Fruit fly (Drosophila melanogaster) whole organism, embryonic: ENCODE results near the gene GstT4.
A peak's percentile ranks its signal among the peaks of the same experiment; 100 is the strongest.

ENCODE experiments used
- Antp ChIP-seq: fragments of 200-800 bp; sonication (Bioruptor generic); optimal IDR thresholded peaks from 3 replicates; lab custom pipeline; 2016; ENCODE audit warnings: missing biosample characterization, missing genetic modification characterization
- Atf-2 ChIP-seq: fragments of 200-800 bp; sonication (Bioruptor generic); optimal IDR thresholded peaks from 2 replicates; lab custom pipeline; 2016; ENCODE audit warnings: missing biosample characterization, missing genetic modification characterization
- Awh ChIP-seq: fragments of 200-800 bp; sonication (Bioruptor generic); IDR thresholded peaks from 2 replicates; pipeline ENCODE4, ENCODE4 v1.3.6; 2022; ENCODE audit warnings: missing biosample characterization, missing genetic modification characterization
- CG10209 ChIP-seq: fragments of 200-800 bp; sonication (Bioruptor generic); optimal IDR thresholded peaks from 3 replicates; lab custom pipeline; 2017; ENCODE audit warnings: missing biosample characterization, mild to moderate bottlenecking, missing genetic modification characterization, missing genetic modification reagents
- CG1024 ChIP-seq: fragments of 200-800 bp; sonication (Bioruptor generic); IDR thresholded peaks from 2 replicates; pipeline ENCODE4 v1.3.6; 2022; ENCODE audit warnings: missing biosample characterization, missing genetic modification characterization
- CG10366 ChIP-seq: fragments of 200-800 bp; sonication (Bioruptor generic); IDR thresholded peaks from 2 replicates; pipeline ENCODE4 v1.3.6; 2022; ENCODE audit warnings: missing biosample characterization, missing genetic modification characterization
- CG11695 ChIP-seq: fragments of 200-800 bp; sonication (Bioruptor generic); IDR thresholded peaks from 3 replicates; pipeline ENCODE4 v1.3.6; 2022; ENCODE audit warnings: missing biosample characterization, missing genetic modification characterization
- CG11696 ChIP-seq: fragments of 200-800 bp; sonication (Bioruptor generic); IDR thresholded peaks from 2 replicates; pipeline ENCODE4 v1.3.6; 2022; ENCODE audit warnings: missing biosample characterization, missing genetic modification characterization
- CG12299 ChIP-seq: fragments of 200-800 bp; sonication (Bioruptor generic); optimal IDR thresholded peaks from 2 replicates; lab custom pipeline; 2018; ENCODE audit warnings: missing biosample characterization, mild to moderate bottlenecking, missing genetic modification characterization
- CG14860 ChIP-seq: fragments of 200-800 bp; sonication (Bioruptor generic); IDR thresholded peaks from 3 replicates; pipeline ENCODE4 v1.3.6; 2022; ENCODE audit warnings: missing biosample characterization, missing genetic modification characterization; ENCODE audit not compliant: partially characterized antibody
- CG15011 ChIP-seq: fragments of 200-800 bp; sonication (Bioruptor generic); optimal IDR thresholded peaks from 3 replicates; lab custom pipeline; 2018; ENCODE audit warnings: missing biosample characterization, mild to moderate bottlenecking, missing genetic modification characterization
- CG16815 ChIP-seq: fragments of 200-800 bp; sonication (Bioruptor generic); optimal IDR thresholded peaks from 3 replicates; lab custom pipeline; 2017; ENCODE audit warnings: missing biosample characterization, mild to moderate bottlenecking, missing genetic modification characterization
- CG17385 ChIP-seq: fragments of 200-800 bp; sonication (Bioruptor generic); optimal IDR thresholded peaks from 3 replicates; lab custom pipeline; 2018; ENCODE audit warnings: missing biosample characterization, mild to moderate bottlenecking, missing genetic modification characterization
- CG3726 ChIP-seq: fragments of 200-800 bp; sonication (Bioruptor generic); IDR thresholded peaks from 3 replicates; pipeline ENCODE4, ENCODE4 v1.3.6; 2022; ENCODE audit warnings: missing biosample characterization, missing genetic modification characterization
- CG6272 ChIP-seq: fragments of 200-800 bp; sonication (Bioruptor generic); IDR thresholded peaks from 2 replicates; pipeline ENCODE4 v1.3.6; 2022; ENCODE audit warnings: missing biosample characterization, missing genetic modification characterization
- CG6813 ChIP-seq: fragments of 200-800 bp; sonication (Bioruptor generic); optimal IDR thresholded peaks from 2 replicates; lab custom pipeline; 2017; ENCODE audit warnings: missing biosample characterization, missing genetic modification characterization, mild to moderate bottlenecking, moderate library complexity, missing genetic modification reagents
- CG7786 ChIP-seq: fragments of 200-800 bp; sonication (Bioruptor generic); optimal IDR thresholded peaks from 2 replicates; lab custom pipeline; 2016; ENCODE audit warnings: missing biosample characterization, missing genetic modification characterization
- CG7839 ChIP-seq: fragments of 200-800 bp; sonication (Bioruptor generic); optimal IDR thresholded peaks from 3 replicates; lab custom pipeline; 2018; ENCODE audit warnings: missing biosample characterization, mild to moderate bottlenecking, missing genetic modification characterization, moderate library complexity
- CG7987 ChIP-seq: fragments of 200-800 bp; sonication (Bioruptor generic); optimal IDR thresholded peaks from 2 replicates; lab custom pipeline; 2018; ENCODE audit warnings: missing biosample characterization, mild to moderate bottlenecking, missing genetic modification characterization, moderate library complexity
- CG8388 ChIP-seq: fragments of 200-800 bp; sonication (Bioruptor generic); optimal IDR thresholded peaks from 2 replicates; lab custom pipeline; 2019; ENCODE audit warnings: missing biosample characterization, mild to moderate bottlenecking, missing genetic modification characterization, moderate library complexity
- CG8924 ChIP-seq: fragments of 200-800 bp; optimal IDR thresholded peaks from 3 replicates; lab custom pipeline; 2019; ENCODE audit warnings: missing biosample characterization, mild to moderate bottlenecking, missing genetic modification characterization, moderate library complexity
- Camta ChIP-seq: fragments of 200-800 bp; sonication (Bioruptor generic); optimal IDR thresholded peaks from 2 replicates; lab custom pipeline; 2016; ENCODE audit warnings: missing biosample characterization, missing genetic modification characterization
- CoRest ChIP-seq: fragments of 200-800 bp; sonication (Bioruptor generic); optimal IDR thresholded peaks from 3 replicates; lab custom pipeline; 2018; ENCODE audit warnings: missing biosample characterization, mild to moderate bottlenecking, missing genetic modification characterization, moderate library complexity
- Dad ChIP-seq: fragments of 200-800 bp; sonication (Bioruptor generic); optimal IDR thresholded peaks from 3 replicates; lab custom pipeline; 2016; ENCODE audit warnings: missing biosample characterization, missing genetic modification characterization
- Drgx ChIP-seq: fragments of 200-800 bp; sonication (Bioruptor generic); IDR thresholded peaks from 2 replicates; pipeline ENCODE4 v1.3.6; 2022; ENCODE audit warnings: missing biosample characterization, missing genetic modification characterization
- ERR ChIP-seq: fragments of 200-800 bp; sonication (Bioruptor generic); optimal IDR thresholded peaks from 2 replicates; lab custom pipeline; 2016; ENCODE audit warnings: missing biosample characterization, missing genetic modification characterization
- Fer1 ChIP-seq: fragments of 200-800 bp; sonication (Bioruptor generic); optimal IDR thresholded peaks from 2 replicates; lab custom pipeline; 2017; ENCODE audit warnings: missing biosample characterization, mild to moderate bottlenecking, missing genetic modification characterization
- H15 ChIP-seq: fragments of 200-800 bp; sonication (Bioruptor generic); IDR thresholded peaks from 3 replicates; pipeline ENCODE4 v1.3.6; 2022; ENCODE audit warnings: missing biosample characterization, missing genetic modification characterization
- HHEX ChIP-seq: fragments of 200-800 bp; sonication (Bioruptor generic); optimal IDR thresholded peaks from 3 replicates; lab custom pipeline; 2017; ENCODE audit warnings: missing biosample characterization, mild to moderate bottlenecking, missing genetic modification characterization, missing genetic modification reagents
- MESR4 ChIP-seq: fragments of 200-800 bp; sonication (Bioruptor generic); optimal IDR thresholded peaks from 2 replicates; lab custom pipeline; 2018; ENCODE audit warnings: missing biosample characterization, mild to moderate bottlenecking, missing genetic modification characterization, moderate library complexity
- PHDP ChIP-seq: fragments of 200-800 bp; sonication (Bioruptor generic); optimal IDR thresholded peaks from 3 replicates; lab custom pipeline; 2018; ENCODE audit warnings: missing biosample characterization, mild to moderate bottlenecking, missing genetic modification characterization, moderate library complexity
- Ptx1 ChIP-seq: fragments of 200-800 bp; sonication (Bioruptor generic); IDR thresholded peaks from 2 replicates; pipeline ENCODE4 v1.3.6; 2022; ENCODE audit warnings: missing biosample characterization, missing genetic modification characterization
- Ravus ChIP-seq: fragments of 200-800 bp; sonication (Bioruptor generic); IDR thresholded peaks from 2 replicates; pipeline ENCODE4 v1.3.6; 2022; ENCODE audit warnings: missing biosample characterization, missing genetic modification characterization
- corto ChIP-seq: fragments of 200-800 bp; sonication (Bioruptor generic); optimal IDR thresholded peaks from 2 replicates; lab custom pipeline; 2016; ENCODE audit warnings: missing biosample characterization, mild to moderate bottlenecking, missing genetic modification characterization, moderate library complexity
- danr ChIP-seq: fragments of 200-800 bp; sonication (Bioruptor generic); IDR thresholded peaks from 2 replicates; pipeline ENCODE4 v1.3.6; 2022; ENCODE audit warnings: missing biosample characterization, missing genetic modification characterization
- dpn ChIP-seq, 2 experiments: fragments of 200-800 bp; sonication (Bioruptor generic); optimal IDR thresholded peaks; 3 replicates each; lab custom pipeline; 2016; ENCODE audit warnings: missing biosample characterization in 2 of 2, missing genetic modification characterization in 2 of 2
- eyg ChIP-seq: fragments of 200-800 bp; sonication (Bioruptor generic); optimal IDR thresholded peaks from 3 replicates; lab custom pipeline; 2016; ENCODE audit warnings: missing biosample characterization, missing genetic modification characterization
- gcm ChIP-seq: fragments of 200-800 bp; sonication (Bioruptor generic); optimal IDR thresholded peaks from 2 replicates; lab custom pipeline; 2019; ENCODE audit warnings: missing biosample characterization, mild to moderate bottlenecking, missing genetic modification characterization, moderate library complexity
- gfzf ChIP-seq: fragments of 200-800 bp; sonication (Bioruptor generic); optimal IDR thresholded peaks from 2 replicates; lab custom pipeline; 2016; ENCODE audit warnings: missing biosample characterization, mild to moderate bottlenecking, missing genetic modification characterization, moderate library complexity
- her ChIP-seq: fragments of 200-800 bp; sonication (Bioruptor generic); optimal IDR thresholded peaks from 2 replicates; lab custom pipeline; 2016; ENCODE audit warnings: missing biosample characterization, missing genetic modification characterization
- ind ChIP-seq: fragments of 200-800 bp; sonication (Bioruptor generic); optimal IDR thresholded peaks from 3 replicates; lab custom pipeline; 2016; ENCODE audit warnings: missing biosample characterization, missing genetic modification characterization
- nau ChIP-seq: fragments of 200-800 bp; sonication (Bioruptor generic); optimal IDR thresholded peaks from 3 replicates; lab custom pipeline; 2017; ENCODE audit warnings: missing biosample characterization, mild to moderate bottlenecking, missing genetic modification characterization, missing genetic modification reagents
- pita ChIP-seq: fragments of 200-800 bp; sonication (Bioruptor generic); optimal IDR thresholded peaks from 2 replicates; lab custom pipeline; 2017; ENCODE audit warnings: missing biosample characterization, mild to moderate bottlenecking, missing genetic modification characterization
- sens-2 ChIP-seq: fragments of 200-800 bp; sonication (Bioruptor generic); IDR thresholded peaks from 2 replicates; pipeline ENCODE4 v1.3.6; 2022; ENCODE audit warnings: missing biosample characterization, missing genetic modification characterization
- sob ChIP-seq: fragments of 200-800 bp; sonication (Bioruptor generic); IDR thresholded peaks from 2 replicates; pipeline ENCODE4 v1.3.6; 2022; ENCODE audit warnings: missing biosample characterization, missing genetic modification characterization
- stc ChIP-seq: fragments of 200-800 bp; sonication (Bioruptor generic); IDR thresholded peaks from 2 replicates; pipeline ENCODE4 v1.3.6; 2022; ENCODE audit warnings: missing biosample characterization, missing genetic modification characterization
- sug ChIP-seq: fragments of 200-800 bp; optimal IDR thresholded peaks from 2 replicates; lab custom pipeline; 2019; ENCODE audit warnings: missing biosample characterization, mild to moderate bottlenecking, missing genetic modification characterization, moderate library complexity
- wdn ChIP-seq: fragments of 200-800 bp; sonication (Bioruptor generic); IDR thresholded peaks from 2 replicates; pipeline ENCODE4 v1.3.6; 2022; ENCODE audit warnings: missing biosample characterization, missing genetic modification characterization
- wek ChIP-seq: fragments of 200-800 bp; sonication (Bioruptor generic); optimal IDR thresholded peaks from 3 replicates; lab custom pipeline; 2018; ENCODE audit warnings: missing biosample characterization, mild to moderate bottlenecking, missing genetic modification characterization, moderate library complexity
- z ChIP-seq: fragments of 200-800 bp; sonication (Bioruptor generic); IDR thresholded peaks from 3 replicates; pipeline ENCODE4 v1.3.6; 2022; ENCODE audit warnings: missing biosample characterization, missing genetic modification characterization
- zfh1 ChIP-seq: fragments of 200-800 bp; sonication (Bioruptor generic); IDR thresholded peaks from 3 replicates; pipeline ENCODE4 v1.3.6; 2022; ENCODE audit warnings: missing biosample characterization, missing genetic modification characterization
- zfh2 ChIP-seq: fragments of 200-800 bp; sonication (Bioruptor generic); optimal IDR thresholded peaks from 2 replicates; lab custom pipeline; 2016; ENCODE audit warnings: missing biosample characterization, missing genetic modification characterization

GstT4 gene

dm6 chrX:13376520-13376919 lies 28.0 kb upstream of the GstT4 start (continued):
- TF ChIP-seq sug (tag; lab: Kevin White, UChicago) = peak; percentile 2
- no peak for TF ChIP-seq CoRest
- no peak for TF ChIP-seq wek (GFP tag; lab: Kevin White, UChicago)
- TF ChIP-seq Drgx (GFP tag; lab: Robert Waterston, UW) = peak; percentile 55
- TF ChIP-seq ind (GFP tag; lab: Kevin White, UChicago) = peak; percentile 3
- no peak for TF ChIP-seq Antp (GFP tag; lab: Kevin White, UChicago)
- no peak for TF ChIP-seq nau
- TF ChIP-seq gcm (GFP tag; lab: Kevin White, UChicago) = no peak
- TF ChIP-seq CG7987 (GFP tag; lab: Kevin White, UChicago) = no peak
- no peak for TF ChIP-seq Dad (GFP tag; lab: Kevin White, UChicago)
- no peak for TF ChIP-seq corto (GFP tag; lab: Kevin White, UChicago)
- peak; percentile 42 for TF ChIP-seq zfh2 (GFP tag; lab: Kevin White, UChicago)
- no peak for TF ChIP-seq pita (GFP tag; lab: Kevin White, UChicago)
- TF ChIP-seq gfzf (GFP tag; lab: Kevin White, UChicago) = no peak
- no peak for TF ChIP-seq eyg (GFP tag; lab: Kevin White, UChicago)
- peak; percentile 6 for TF ChIP-seq CG15011
- no peak for TF ChIP-seq CG10366 (GFP tag; lab: Robert Waterston, UW)
- no peak for TF ChIP-seq CG3726
- peak; percentile 29 for TF ChIP-seq Fer1 (GFP tag; lab: Kevin White, UChicago)
- TF ChIP-seq sob (GFP tag; lab: Robert Waterston, UW) = no peak
- no peak for TF ChIP-seq MESR4 (GFP tag; lab: Kevin White, UChicago)
- TF ChIP-seq H15 (GFP tag; lab: Robert Waterston, UW) = no peak
- TF ChIP-seq CG12299 (tag; lab: Kevin White, UChicago) = no peak
- no peak for TF ChIP-seq ERR (GFP tag; lab: Kevin White, UChicago)
- 0 out of 3 replicates have a peak, but pooled peaks have one; percentile 42 for TF ChIP-seq CG11695 (GFP tag; lab: Robert Waterston, UW)
- TF ChIP-seq z = no peak
- no peak for TF ChIP-seq CG1024 (GFP tag; lab: Robert Waterston, UW)
- TF ChIP-seq PHDP (tag; lab: Kevin White, UChicago) = peak; percentile 11
- peak; percentile 24 for TF ChIP-seq CG10209
- TF ChIP-seq CG6813 = no peak
- TF ChIP-seq dpn (GFP tag; optimal IDR thresholded peaks at IDR 0.05; lab: Kevin White, UChicago) = no peak
- TF ChIP-seq her (GFP tag; lab: Kevin White, UChicago) = no peak
- no peak for TF ChIP-seq danr (GFP tag; lab: Robert Waterston, UW)
- TF ChIP-seq zfh1 (GFP tag; lab: Robert Waterston, UW) = no peak
- peak; percentile 82 for TF ChIP-seq CG11696 (GFP tag; lab: Robert Waterston, UW)
- no peak for TF ChIP-seq Ravus (GFP tag; lab: Robert Waterston, UW)
- TF ChIP-seq CG7786 (GFP tag; lab: Kevin White, UChicago) = peak; percentile 19
- peak; percentile 27 for TF ChIP-seq HHEX
- TF ChIP-seq CG16815 (GFP tag; lab: Kevin White, UChicago) = no peak
- peak; percentile 12 for TF ChIP-seq CG8388 (GFP tag; lab: Kevin White, UChicago)
- no peak for TF ChIP-seq Camta (GFP tag; lab: Kevin White, UChicago)
- no peak for TF ChIP-seq CG14860
- TF ChIP-seq stc = peak; percentile 54
- TF ChIP-seq Awh = no peak
- TF ChIP-seq CG8924 (tag; lab: Kevin White, UChicago) = peak; percentile 20
- TF ChIP-seq Ptx1 (GFP tag; lab: Robert Waterston, UW) = no peak
- no peak for TF ChIP-seq wdn
- TF ChIP-seq sens-2 (GFP tag; lab: Robert Waterston, UW) = no peak
- TF ChIP-seq CG6272 (GFP tag; lab: Robert Waterston, UW) = no peak
- TF ChIP-seq Atf-2 (GFP tag; lab: Kevin White, UChicago) = no peak
- peak; percentile 17 for TF ChIP-seq CG7839 (tag; lab: Kevin White, UChicago)
- peak; percentile 26 for TF ChIP-seq CG17385 (GFP tag; lab: Kevin White, UChicago)
